Worm (Caenorhabditis elegans) whole organism, mixed stage, embryonic: ENCODE results near the gene trf-1.

Source experiments
- M03D4.4 ChIP-seq: sonication (generic microtip); optimal IDR thresholded peaks from 2 replicates; lab custom pipeline; 2017; ENCODE audit warnings: mild to moderate bottlenecking, missing genetic modification characterization, missing compliant biosample characterization
- bed-3 ChIP-seq: fragments of 200-800 bp; sonication (Bioruptor generic); optimal IDR thresholded peaks from 3 replicates; lab custom pipeline; 2018; ENCODE audit warnings: mild to moderate bottlenecking, missing genetic modification characterization, moderate library complexity, missing compliant biosample characterization
- ceh-39 ChIP-seq: fragments of 150-350 bp; optimal IDR thresholded peaks from 2 replicates; lab custom pipeline; 2014; ENCODE audit warnings: missing biosample characterization, missing genetic modification characterization
- ceh-83 ChIP-seq: fragments of 200-800 bp; sonication (Bioruptor generic); optimal IDR thresholded peaks from 2 replicates; lab custom pipeline; 2018; ENCODE audit warnings: mild to moderate bottlenecking, missing genetic modification characterization, missing compliant biosample characterization
- ces-1 ChIP-seq: fragments of 150-350 bp; optimal IDR thresholded peaks from 2 replicates; lab custom pipeline; 2014; ENCODE audit warnings: missing biosample characterization, missing genetic modification reagents, missing genetic modification characterization
- cnd-1 ChIP-seq: fragments of 200-800 bp; sonication (Bioruptor generic); optimal IDR thresholded peaks from 2 replicates; lab custom pipeline; 2018; ENCODE audit warnings: mild to moderate bottlenecking, missing genetic modification characterization, missing compliant biosample characterization
- elt-1 ChIP-seq: sonication (generic microtip); optimal IDR thresholded peaks from 2 replicates; lab custom pipeline; 2017; ENCODE audit warnings: missing genetic modification characterization, mild to moderate bottlenecking, missing compliant biosample characterization, antibody characterized with exemption, moderate library complexity, borderline replicate concordance; ENCODE audit not compliant: insufficient read depth
- elt-3 ChIP-seq: fragments of 150-350 bp; optimal IDR thresholded peaks from 2 replicates; lab custom pipeline; 2014; ENCODE audit warnings: missing biosample characterization, missing genetic modification characterization
- flh-1 ChIP-seq: fragments of 200-800 bp; sonication (Bioruptor generic); optimal IDR thresholded peaks from 2 replicates; lab custom pipeline; 2018; ENCODE audit warnings: mild to moderate bottlenecking, missing genetic modification characterization, moderate library complexity, missing compliant biosample characterization
- lin-13 ChIP-seq: fragments of 150-350 bp; optimal IDR thresholded peaks from 2 replicates; lab custom pipeline; 2014; ENCODE audit warnings: missing biosample characterization, missing genetic modification characterization
- lin-32 ChIP-seq: fragments of 200-800 bp; sonication (Bioruptor generic); optimal IDR thresholded peaks from 2 replicates; lab custom pipeline; 2018; ENCODE audit warnings: mild to moderate bottlenecking, missing genetic modification characterization, missing compliant biosample characterization
- lsy-2 ChIP-seq: fragments of 150-350 bp; optimal IDR thresholded peaks from 2 replicates; lab custom pipeline; 2014; ENCODE audit warnings: missing biosample characterization, missing genetic modification characterization
- mab-5 ChIP-seq: fragments of 150-350 bp; optimal IDR thresholded peaks from 2 replicates; lab custom pipeline; 2014; ENCODE audit warnings: missing biosample characterization, missing genetic modification characterization
- mep-1 ChIP-seq: fragments of 150-350 bp; optimal IDR thresholded peaks from 2 replicates; lab custom pipeline; 2017; ENCODE audit warnings: missing biosample characterization, missing genetic modification reagents, missing genetic modification characterization, inconsistent platforms
- nhr-12 ChIP-seq: fragments of 150-350 bp; optimal IDR thresholded peaks from 2 replicates; lab custom pipeline; 2014; ENCODE audit warnings: missing biosample characterization, missing genetic modification characterization
- nhr-2 ChIP-seq: fragments of 150-350 bp; optimal IDR thresholded peaks from 2 replicates; lab custom pipeline; 2014; ENCODE audit warnings: missing biosample characterization, missing genetic modification characterization
- nhr-28 ChIP-seq: fragments of 150-350 bp; optimal IDR thresholded peaks from 2 replicates; lab custom pipeline; 2014; ENCODE audit warnings: missing biosample characterization, missing genetic modification characterization
- nhr-76 ChIP-seq: sonication (generic microtip); optimal IDR thresholded peaks from 2 replicates; lab custom pipeline; 2017; ENCODE audit warnings: missing biosample characterization, missing genetic modification characterization
- pha-4 ChIP-seq: fragments of 150-350 bp; optimal IDR thresholded peaks from 2 replicates; lab custom pipeline; 2018; ENCODE audit warnings: missing biosample characterization, missing genetic modification reagents, missing genetic modification characterization
- sem-2 ChIP-seq: fragments of 200-800 bp; sonication (Bioruptor generic); optimal IDR thresholded peaks from 2 replicates; lab custom pipeline; 2018; ENCODE audit warnings: mild to moderate bottlenecking, missing genetic modification characterization, missing compliant biosample characterization
- snpc-4 ChIP-seq: fragments of 150-350 bp; optimal IDR thresholded peaks from 2 replicates; lab custom pipeline; 2014; ENCODE audit warnings: missing biosample characterization, missing genetic modification characterization
- sptf-1 ChIP-seq: sonication (generic microtip); optimal IDR thresholded peaks from 2 replicates; lab custom pipeline; 2017; ENCODE audit warnings: mild to moderate bottlenecking, missing genetic modification characterization, moderate library complexity, missing compliant biosample characterization
- tbx-8 ChIP-seq: fragments of 200-800 bp; sonication (Bioruptor generic); optimal IDR thresholded peaks from 2 replicates; lab custom pipeline; 2018; ENCODE audit warnings: mild to moderate bottlenecking, missing genetic modification characterization, moderate library complexity, missing compliant biosample characterization
- unc-120 ChIP-seq: sonication (generic microtip); optimal IDR thresholded peaks from 2 replicates; lab custom pipeline; 2017; ENCODE audit warnings: missing genetic modification characterization, missing compliant biosample characterization; ENCODE audit not compliant: poor library complexity, severe bottlenecking
- unc-39 ChIP-seq: fragments of 150-350 bp; optimal IDR thresholded peaks from 2 replicates; lab custom pipeline; 2014; ENCODE audit warnings: missing biosample characterization, missing genetic modification characterization
- unc-62 ChIP-seq: fragments of 150-350 bp; optimal IDR thresholded peaks from 2 replicates; lab custom pipeline; 2014; ENCODE audit warnings: missing biosample characterization, missing genetic modification reagents, missing genetic modification characterization
- zip-8 ChIP-seq: fragments of 150-350 bp; optimal IDR thresholded peaks from 2 replicates; lab custom pipeline; 2014; ENCODE audit warnings: missing biosample characterization, missing genetic modification characterization
- ztf-11 ChIP-seq: fragments of 150-350 bp; optimal IDR thresholded peaks from 2 replicates; lab custom pipeline; 2014; ENCODE audit warnings: missing biosample characterization, missing genetic modification characterization

The trf-1 gene

DNA sequence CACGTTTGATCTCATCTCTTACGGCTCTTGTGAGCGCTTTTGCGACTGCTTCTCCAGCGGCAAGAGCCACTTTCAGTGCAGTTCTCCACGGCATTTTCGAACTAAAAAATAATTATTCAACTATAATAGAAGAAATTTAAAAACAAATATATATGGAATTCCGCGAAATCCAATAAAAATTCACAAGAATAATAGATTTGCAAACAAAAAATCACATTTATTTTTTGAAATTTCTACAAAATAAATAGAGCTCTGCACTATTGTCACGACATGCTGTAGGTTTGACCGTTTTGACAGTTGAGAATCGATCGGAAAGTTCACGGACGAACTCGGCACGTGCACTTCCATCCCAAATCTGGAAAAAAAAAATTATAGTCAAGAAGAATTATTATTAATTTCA, 5.3 kb downstream of the trf-1 start, which contains the start of gene F45G2.8:
F45G2.8 (minus strand) TSS at position 101 of the 400 bp plus-strand sequence.
- TF ChIP-seq ceh-39 (tag; lab: Kevin White, UChicago) (no peak), ceh-83 (no peak), elt-3 (tag; lab: Kevin White, UChicago) (no peak), M03D4.4 (tag; lab: Kevin White, UChicago) (no peak)

DNA sequence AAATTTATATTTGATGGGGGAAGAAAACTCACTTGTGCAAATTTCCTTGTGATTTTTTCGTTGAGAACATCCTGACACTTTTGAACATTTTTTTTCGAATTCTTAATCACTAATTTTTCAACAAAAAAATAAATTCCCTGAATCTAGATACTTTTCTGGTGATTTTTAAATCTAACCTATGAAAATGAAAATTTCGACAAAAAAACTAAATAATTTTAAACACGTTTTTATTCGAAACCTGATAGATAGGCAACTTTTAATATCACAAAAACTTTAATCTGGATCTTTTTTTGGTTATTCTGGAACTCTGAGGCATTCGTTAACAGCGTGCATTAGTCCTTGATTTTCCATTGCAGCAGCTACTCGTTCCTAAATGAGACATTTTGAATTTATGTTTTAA, 6.6 kb downstream of the trf-1 start, which contains the start of gene F45G2.9:
F45G2.9 (minus strand) TSS at position 101 of the 400 bp plus-strand sequence.
- no peak for TF ChIP-seq unc-120 (tag; lab: Kevin White, UChicago)
- TF ChIP-seq M03D4.4 (tag; lab: Kevin White, UChicago), result no peak
- no peak for TF ChIP-seq cnd-1 (tag; lab: Kevin White, UChicago)
- no peak for TF ChIP-seq nhr-76 (tag; lab: Kevin White, UChicago)
- TF ChIP-seq ces-1 (GFP tag; lab: Kevin White, UChicago), result no peak
- no peak for TF ChIP-seq unc-39
- no peak for TF ChIP-seq lin-32 (GFP tag; lab: Kevin White, UChicago)
- no peak for TF ChIP-seq nhr-2
- no peak for TF ChIP-seq lsy-2 (tag; lab: Kevin White, UChicago)
- TF ChIP-seq mab-5 (tag; lab: Kevin White, UChicago), result no peak
- TF ChIP-seq unc-62 (GFP tag; lab: Kevin White, UChicago), result no peak

DNA sequence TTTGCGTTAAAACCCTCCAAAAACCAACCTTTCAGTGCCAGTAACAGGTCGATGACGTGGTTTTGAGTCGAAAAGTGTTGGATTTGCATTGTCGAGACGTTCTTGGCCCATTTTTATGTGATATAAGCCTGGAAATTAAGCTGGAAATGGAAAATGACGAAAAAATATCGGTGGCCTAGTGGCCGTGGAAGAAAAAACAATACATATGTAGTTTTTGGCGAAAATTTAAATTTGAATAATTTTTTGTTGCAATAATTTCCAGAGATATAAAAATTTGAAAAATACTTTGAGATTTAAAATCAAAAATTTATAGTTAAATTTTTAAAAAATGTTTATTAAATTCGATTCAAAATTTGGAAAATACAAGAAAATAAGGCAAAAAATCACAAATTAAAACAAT, 9.2 kb downstream of the trf-1 start, which contains the start of gene ciao-2B:
ciao-2B (minus strand) TSS at position 130 of the 400 bp plus-strand sequence.
- TF ChIP-seq nhr-76 (tag; lab: Kevin White, UChicago) (no peak), nhr-12 (tag; lab: Kevin White, UChicago) (no peak), pha-4 (tag; lab: Kevin White, UChicago) (no peak), zip-8 (tag; lab: Kevin White, UChicago) (no peak), sem-2 (no peak), unc-39 (no peak), tbx-8 (GFP tag; lab: Kevin White, UChicago) (no peak)

DNA sequence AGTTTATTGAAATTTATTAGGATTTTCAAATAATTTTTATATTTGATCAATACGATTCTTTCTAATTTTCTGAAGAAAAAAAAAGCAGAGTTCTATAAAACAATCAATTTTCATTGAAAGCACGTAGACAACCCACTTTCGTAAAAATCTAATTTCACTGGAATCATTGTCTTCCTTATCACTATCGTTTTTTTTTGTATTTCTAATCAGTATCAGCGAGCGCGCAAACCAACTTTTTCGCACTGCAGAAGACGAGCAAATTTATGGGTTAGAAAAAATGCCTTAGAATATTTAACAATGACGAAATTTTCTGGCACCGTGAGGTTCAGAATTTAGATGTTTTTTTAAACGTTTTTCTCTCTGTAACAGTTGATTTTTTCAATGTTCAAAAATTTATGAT, 22.6 kb downstream of the trf-1 start:
- no peak for TF ChIP-seq ces-1 (GFP tag; lab: Kevin White, UChicago)
- TF ChIP-seq nhr-28 (tag; lab: Kevin White, UChicago), result no peak
- no peak for TF ChIP-seq flh-1 (GFP tag; lab: Kevin White, UChicago)
- TF ChIP-seq lin-13 (tag; lab: Kevin White, UChicago), result no peak
- TF ChIP-seq bed-3 (GFP tag; lab: Kevin White, UChicago), result no peak
- TF ChIP-seq lsy-2 (tag; lab: Kevin White, UChicago), result no peak
- TF ChIP-seq zip-8 (tag; lab: Kevin White, UChicago), result no peak
- TF ChIP-seq nhr-76 (tag; lab: Kevin White, UChicago), result no peak
- TF ChIP-seq M03D4.4 (tag; lab: Kevin White, UChicago), result no peak
- TF ChIP-seq snpc-4 (tag; lab: Kevin White, UChicago), result no peak
- no peak for TF ChIP-seq lin-32 (GFP tag; lab: Kevin White, UChicago)
- TF ChIP-seq elt-1 (tag; lab: Kevin White, UChicago), result no peak
- no peak for TF ChIP-seq unc-120 (tag; lab: Kevin White, UChicago)
- TF ChIP-seq ztf-11 (tag; lab: Kevin White, UChicago), result no peak
- TF ChIP-seq sptf-1 (tag; lab: Kevin White, UChicago), result no peak
- TF ChIP-seq mep-1 (tag; lab: Kevin White, UChicago), result no peak

DNA sequence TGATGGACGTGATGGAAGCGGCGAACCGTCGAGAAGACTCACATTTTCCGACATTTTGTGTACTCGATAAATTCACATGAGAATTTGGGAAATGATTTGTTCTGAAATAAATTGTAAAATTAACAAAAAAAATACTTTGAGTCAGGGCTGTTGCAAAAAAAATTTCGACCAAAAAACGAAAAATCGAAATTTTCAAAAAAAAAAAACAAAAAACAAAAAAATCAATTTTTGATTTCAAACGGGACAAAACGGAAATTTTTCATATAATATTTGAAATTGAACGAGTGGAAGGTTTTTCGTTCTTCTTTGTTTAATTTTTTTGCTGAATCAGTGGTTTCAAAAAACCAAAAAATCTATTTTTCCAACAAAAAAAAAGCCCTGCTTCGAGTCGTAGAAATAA, 24.9 kb downstream of the trf-1 start, which contains the start of gene cua-1:
cua-1 (minus strand) TSS at position 101 of the 400 bp plus-strand sequence.
- no peak for TF ChIP-seq lin-13 (tag; lab: Kevin White, UChicago)
- no peak for TF ChIP-seq unc-62 (GFP tag; lab: Kevin White, UChicago)
- no peak for TF ChIP-seq mep-1 (tag; lab: Kevin White, UChicago)

DNA sequence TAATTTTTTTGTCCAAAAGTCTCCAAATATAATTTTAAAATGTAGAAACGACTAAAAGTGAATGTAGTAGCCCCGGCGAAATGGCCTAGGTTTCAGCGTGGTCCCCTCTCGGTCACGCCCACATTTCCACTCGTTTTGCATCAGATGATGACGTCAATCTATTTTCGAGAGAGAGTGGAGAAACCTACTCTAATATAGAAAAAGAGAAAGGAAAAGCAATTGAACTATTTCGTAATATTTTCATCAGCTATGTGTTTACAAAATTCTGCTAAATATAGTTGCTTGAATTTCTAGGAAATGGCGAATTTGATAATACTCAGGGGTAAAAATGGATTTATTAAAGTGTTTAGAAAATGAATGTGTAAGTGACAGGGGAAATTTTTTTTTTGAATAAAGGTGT, 25.6 kb downstream of the trf-1 start:
- TF ChIP-seq ces-1 (GFP tag; lab: Kevin White, UChicago), result peak; percentile 26
- TF ChIP-seq pha-4 (tag; lab: Kevin White, UChicago), result no peak
- TF ChIP-seq, all 35 proteins: peak for 1
